Fruit fly (Drosophila melanogaster): Measurements from ENCODE around the gene Nuf2.

Nuf2 gene

dm6 chr2L:7090922-7091321, 25.3 kb upstream of the Nuf2 start (continued):
- TF ChIP-seq bab2 (GFP tag; optimal IDR thresholded peaks at IDR 0.05) (no peak), sim (GFP tag; IDR thresholded peaks at IDR 0.05) (no peak), Atf6 (GFP tag; IDR thresholded peaks at IDR 0.05) (peak; percentile 30; the same call in 1 of the 2 replicates), ash1 (GFP tag; optimal IDR thresholded peaks at IDR 0.05) (no peak), dysf (GFP tag; IDR thresholded peaks at IDR 0.05) (0 out of 3 replicates have a peak, but pooled peaks have one; percentile 42), danr (GFP tag; IDR thresholded peaks at IDR 0.05) (no peak), gro (GFP tag; optimal IDR thresholded peaks at IDR 0.05) (no peak), CG5245 (GFP tag; optimal IDR thresholded peaks at IDR 0.05) (no peak), gem (tag; optimal IDR thresholded peaks at IDR 0.05) (peak; percentile 30), p53 (GFP tag; optimal IDR thresholded peaks at IDR 0.05) (no peak), lmd (GFP tag; IDR thresholded peaks at IDR 0.05) (0 out of 2 replicates have a peak, but pooled peaks have one; percentile 23), CTCF (GFP tag; optimal IDR thresholded peaks at IDR 0.05) (no peak), hkb (optimal IDR thresholded peaks at IDR 0.05) (no peak), hkb (GFP tag; IDR thresholded peaks at IDR 0.05) (peak; percentile 63), Mes4 (GFP tag; optimal IDR thresholded peaks at IDR 0.05) (no peak), nerfin-2 (GFP tag; IDR thresholded peaks at IDR 0.05; ENCODE audit: partially characterized antibody) (no peak), CG11560 (tag; IDR thresholded peaks at IDR 0.05) (no peak), H15 (GFP tag; IDR thresholded peaks at IDR 0.05) (0 out of 3 replicates have a peak, but pooled peaks have one; percentile 21), CG30403 (GFP tag; optimal IDR thresholded peaks at IDR 0.05) (no peak), croc (GFP tag; conservative IDR thresholded peaks at IDR 0.05) (no peak), gcm (GFP tag; optimal IDR thresholded peaks at IDR 0.05) (peak; percentile 17), bsh (GFP tag; optimal IDR thresholded peaks at IDR 0.05) (peak in 1 of 2 experiments; percentile 3), esg (GFP tag; conservative IDR thresholded peaks at IDR 0.05) (no peak), Oli (tag; optimal IDR thresholded peaks at IDR 0.05) (peak; percentile 16), sc (optimal IDR thresholded peaks at IDR 0.05) (no peak), sc (GFP tag; optimal IDR thresholded peaks at IDR 0.05) (no peak), CG4328 (GFP tag; optimal IDR thresholded peaks at IDR 0.05) (no peak), Lpt (GFP tag; optimal IDR thresholded peaks at IDR 0.05) (no peak), CG2678 (tag; optimal IDR thresholded peaks at IDR 0.05) (peak; percentile 32), CG32532 (GFP tag; IDR thresholded peaks at IDR 0.05) (no peak), z (GFP tag; IDR thresholded peaks at IDR 0.05) (0 out of 3 replicates have a peak, but pooled peaks have one; percentile 11), CG11504 (tag; optimal IDR thresholded peaks at IDR 0.05) (peak; percentile 57), CG18599 (GFP tag; optimal IDR thresholded peaks at IDR 0.05) (peak; percentile 41), CG11398 (GFP tag; optimal IDR thresholded peaks at IDR 0.05) (no peak), CG12071 (GFP tag; optimal IDR thresholded peaks at IDR 0.05) (no peak), amos (GFP tag; IDR thresholded peaks at IDR 0.05; ENCODE audit: partially characterized antibody) (no peak), gsb-n (tag; optimal IDR thresholded peaks at IDR 0.05) (peak; percentile 37), CG13894 (tag; optimal IDR thresholded peaks at IDR 0.05) (no peak), Gug (GFP tag; IDR thresholded peaks at IDR 0.05) (no peak; the same call in 3 of the 4 replicates), CG34422 (GFP tag; IDR thresholded peaks at IDR 0.05) (no peak), CG10654 (GFP tag; optimal IDR thresholded peaks at IDR 0.05) (no peak), Dbx (GFP tag; IDR thresholded peaks at IDR 0.05) (0 out of 3 replicates have a peak, but pooled peaks have one; percentile 24), D19B (GFP tag; optimal IDR thresholded peaks at IDR 0.05) (no peak), Gsc (GFP tag; IDR thresholded peaks at IDR 0.05) (no peak), CG17829 (tag; optimal IDR thresholded peaks at IDR 0.05) (no peak), bigmax (GFP tag; optimal IDR thresholded peaks at IDR 0.05) (no peak), kah (GFP tag; optimal IDR thresholded peaks at IDR 0.05) (no peak), CG17328 (GFP tag; IDR thresholded peaks at IDR 0.05) (0 out of 2 replicates have a peak, but pooled peaks have one; percentile 15), nmo (GFP tag; optimal IDR thresholded peaks at IDR 0.05) (peak; percentile 15), CG10959 (GFP tag; IDR thresholded peaks at IDR 0.05) (no peak), tgo (GFP tag; IDR thresholded peaks at IDR 0.05) (peak; percentile 41; the same call in 1 of the 3 replicates), Xbp1 (GFP tag; optimal IDR thresholded peaks at IDR 0.05) (no peak), NfI (GFP tag; optimal IDR thresholded peaks at IDR 0.05) (peak; percentile 29)

Measured in whole organism, embryonic.